Worm (Caenorhabditis elegans) whole organism, L4/young adult: ENCODE measurements around the gene got-2.2.

Source experiments
- dao-5 ChIP-seq: sonication (generic microtip); optimal IDR thresholded peaks from 2 replicates; lab custom pipeline; 2016; ENCODE audit warnings: missing genotype, missing genetic modification characterization, moderate library complexity, missing compliant biosample characterization
- him-1 ChIP-seq: sonication (generic microtip); optimal IDR thresholded peaks from 2 replicates; lab custom pipeline; 2016; ENCODE audit warnings: missing genotype, missing genetic modification reagents, missing genetic modification characterization, missing compliant biosample characterization

DNA sequence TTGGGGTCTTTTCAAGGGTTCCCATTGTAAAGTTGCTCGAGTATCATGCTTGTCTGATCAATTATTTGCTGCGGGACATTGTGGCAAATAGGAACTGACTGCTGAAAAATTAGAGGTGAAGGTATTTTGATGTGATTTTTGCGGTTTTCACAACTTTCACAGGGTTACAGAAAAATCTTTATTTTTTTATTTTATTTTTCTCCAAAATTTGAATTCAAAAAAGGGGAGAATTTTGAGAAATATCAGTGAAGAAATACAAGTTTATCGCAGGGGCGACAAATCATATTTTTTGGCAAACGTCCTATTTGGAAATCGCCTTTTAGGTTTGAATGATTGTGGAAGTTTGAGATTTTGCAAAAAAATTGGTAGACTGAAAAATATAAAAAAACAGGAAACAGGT, 50.8 kb downstream of the got-2.2 start, which contains the start of gene lev-9:
- TF ChIP-seq dao-5 (tag; lab: Kevin White, UChicago) (no peak), him-1 (tag; lab: Kevin White, UChicago) (no peak)
